Fruit fly (Drosophila melanogaster): Measurements from ENCODE around the gene CG1503.
A peak's percentile ranks its signal among the peaks of the same experiment; 100 is the strongest.

Gene CG1503

dm6 chrX:21124176-21124575, 18.0 kb upstream of the CG1503 start (continued):
- peak; percentile 69 for TF ChIP-seq dmrt11E (tag; optimal IDR thresholded peaks at IDR 0.05)
- TF ChIP-seq Deaf1 (tag; optimal IDR thresholded peaks at IDR 0.05), result peak; percentile 19
- no peak for TF ChIP-seq yki (optimal IDR thresholded peaks at IDR 0.05)
- no peak for TF ChIP-seq Dll (GFP tag; IDR thresholded peaks at IDR 0.05; ENCODE audit: partially characterized antibody)
- TF ChIP-seq nau (GFP tag; optimal IDR thresholded peaks at IDR 0.05), result peak; percentile 15
- TF ChIP-seq CG9437 (GFP tag; optimal IDR thresholded peaks at IDR 0.05), result peak; percentile 42
- peak; percentile 36; the same call in 1 of the 2 replicates for TF ChIP-seq E2f2 (GFP tag; IDR thresholded peaks at IDR 0.05)
- peak; percentile 79 for TF ChIP-seq CG17829 (tag; optimal IDR thresholded peaks at IDR 0.05)
- peak; percentile 79 for TF ChIP-seq Xrp1 (GFP tag; IDR thresholded peaks at IDR 0.05)
- peak; percentile 42 for TF ChIP-seq CG13296 (GFP tag; optimal IDR thresholded peaks at IDR 0.05)
- peak; percentile 40; the same call in 1 of the 2 replicates for TF ChIP-seq CG10959 (GFP tag; IDR thresholded peaks at IDR 0.05)
- no peak for TF ChIP-seq bbx (GFP tag; IDR thresholded peaks at IDR 0.05; ENCODE audit: partially characterized antibody)
- TF ChIP-seq CG5953 (GFP tag; IDR thresholded peaks at IDR 0.05), result peak; percentile 45; the same call in 1 of the 2 replicates
- TF ChIP-seq psq (GFP tag; optimal IDR thresholded peaks at IDR 0.05), result peak; percentile 21
- no peak for TF ChIP-seq vfl (GFP tag; optimal IDR thresholded peaks at IDR 0.05)
- peak; percentile 87 for TF ChIP-seq CG31441 (GFP tag; IDR thresholded peaks at IDR 0.05)
- TF ChIP-seq CG6254 (GFP tag; optimal IDR thresholded peaks at IDR 0.05), result peak; percentile 35
- no peak for TF ChIP-seq ERR (GFP tag; optimal IDR thresholded peaks at IDR 0.05)
- no peak for TF ChIP-seq lov (optimal IDR thresholded peaks at IDR 0.05)
- 0 out of 3 replicates have a peak, but pooled peaks have one; percentile 37 for TF ChIP-seq lov (GFP tag; IDR thresholded peaks at IDR 0.05)
- no peak for TF ChIP-seq Adf1 (GFP tag; IDR thresholded peaks at IDR 0.05)
- TF ChIP-seq CG1832 (GFP tag; optimal IDR thresholded peaks at IDR 0.05), result no peak

- no peak for TF ChIP-seq CG4730 (GFP tag; IDR thresholded peaks at IDR 0.05)
- TF ChIP-seq Deaf1 (tag; optimal IDR thresholded peaks at IDR 0.05), result peak; percentile 48
- TF ChIP-seq CG11504 (tag; optimal IDR thresholded peaks at IDR 0.05), result peak; percentile 98
- TF ChIP-seq Adf1 (GFP tag; IDR thresholded peaks at IDR 0.05), result peak; percentile 48; the same call in 1 of the 2 replicates
- peak; percentile 13 for TF ChIP-seq sqz (GFP tag; optimal IDR thresholded peaks at IDR 0.05)
- TF ChIP-seq corto (GFP tag; optimal IDR thresholded peaks at IDR 0.05), result no peak
- TF ChIP-seq CG5180 (GFP tag; optimal IDR thresholded peaks at IDR 0.05), result peak; percentile 81
- no peak for TF ChIP-seq CG16813 (GFP tag; IDR thresholded peaks at IDR 0.05; ENCODE audit: partially characterized antibody)
- no peak for TF ChIP-seq CG13624 (GFP tag; optimal IDR thresholded peaks at IDR 0.05)
- no peak for TF ChIP-seq ara (GFP tag; IDR thresholded peaks at IDR 0.05)
- TF ChIP-seq CG1024 (GFP tag; IDR thresholded peaks at IDR 0.05), result no peak
- peak; percentile 32; the same call in 1 of the 2 replicates for TF ChIP-seq NFAT (GFP tag; IDR thresholded peaks at IDR 0.05)
- TF ChIP-seq Med (GFP tag), result peak; percentile 18
- TF ChIP-seq Scr (GFP tag; IDR thresholded peaks at IDR 0.05; ENCODE audit: partially characterized antibody), result no peak
- no peak for TF ChIP-seq B-H2 (GFP tag; optimal IDR thresholded peaks at IDR 0.05)
- TF ChIP-seq Lpt (GFP tag; optimal IDR thresholded peaks at IDR 0.05), result no peak
Observed at dm6 chrX:21123499-21123898, 17.3 kb upstream of the CG1503 start, which contains the start of gene ldd. Gene ldd (plus strand): TSS chrX:21123634.

- TF ChIP-seq CG9932 (GFP tag; IDR thresholded peaks at IDR 0.05) (peak; percentile 67), trh (GFP tag; optimal IDR thresholded peaks at IDR 0.05) (no peak), CG5245 (GFP tag; optimal IDR thresholded peaks at IDR 0.05) (no peak), CG4404 (GFP tag; IDR thresholded peaks at IDR 0.05) (no peak), Hmr (GFP tag; optimal IDR thresholded peaks at IDR 0.05) (peak; percentile 26), danr (GFP tag; IDR thresholded peaks at IDR 0.05) (no peak), GATAe (GFP tag; conservative IDR thresholded peaks at IDR 0.05) (no peak), tna (GFP tag; IDR thresholded peaks at IDR 0.05; ENCODE audit: partially characterized antibody) (peak; percentile 60; the same call in 1 of the 2 replicates), aop (GFP tag; IDR thresholded peaks at IDR 0.05) (no peak), CG12769 (tag; optimal IDR thresholded peaks at IDR 0.05) (no peak), ranshi (GFP tag; IDR thresholded peaks at IDR 0.05) (0 out of 2 replicates have a peak, but pooled peaks have one; percentile 15), dm (GFP tag; optimal IDR thresholded peaks at IDR 0.05) (peak; percentile 80), sr (GFP tag; IDR thresholded peaks at IDR 0.05) (no peak), H15 (GFP tag; IDR thresholded peaks at IDR 0.05) (no peak), CG2889 (GFP tag; IDR thresholded peaks at IDR 0.05) (no peak)
Observed at dm6 chrX:21116864-21117464, 10.8 kb upstream of the CG1503 start, which contains the start of the genes unc and CG15445. Gene unc (minus strand): TSS chrX:21116914. Gene CG15445 (plus strand): TSS chrX:21117159.
